Worm (Caenorhabditis elegans): ENCODE results near the gene str-16.

ce11 chrV:3193091-3193608 is 43.5 kb upstream of the str-16 start, which contains the start of the genes Y73C8B.3 and Y73C8B.9:
- TF ChIP-seq unc-62 (GFP tag; optimal IDR thresholded peaks at IDR 0.05), result no peak
- no peak for TF ChIP-seq aly-2 (tag; optimal IDR thresholded peaks at IDR 0.05)
- no peak for TF ChIP-seq lsy-2 (tag; optimal IDR thresholded peaks at IDR 0.05)
- TF ChIP-seq nhr-237 (tag; optimal IDR thresholded peaks at IDR 0.05), result no peak
- no peak for TF ChIP-seq zag-1 (tag; optimal IDR thresholded peaks at IDR 0.05)
- no peak for TF ChIP-seq mbf-1 (tag; optimal IDR thresholded peaks at IDR 0.05)
- TF ChIP-seq dmd-4 (tag; optimal IDR thresholded peaks at IDR 0.05), result no peak
- no peak for TF ChIP-seq blmp-1 (tag; optimal IDR thresholded peaks at IDR 0.05; ENCODE audit: insufficient read depth)
- no peak for TF ChIP-seq nhr-10 (tag; optimal IDR thresholded peaks at IDR 0.05)
- no peak for TF ChIP-seq nhr-11 (tag; optimal IDR thresholded peaks at IDR 0.05)
- peak; percentile 7 for TF ChIP-seq F13H6.1 (tag; optimal IDR thresholded peaks at IDR 0.05)
- no peak for TF ChIP-seq ZK546.5 (tag; optimal IDR thresholded peaks at IDR 0.05)
- no peak for TF ChIP-seq alr-1 (tag; optimal IDR thresholded peaks at IDR 0.05)
